Worm (Caenorhabditis elegans) whole organism, L1 larva: Measurements from ENCODE around the gene pxd-1.

Source experiments
- C16A3.4 ChIP-seq: fragments of 150-350 bp; optimal IDR thresholded peaks from 2 replicates; lab custom pipeline; 2014; ENCODE audit warnings: missing biosample characterization, missing genetic modification characterization
- aly-2 ChIP-seq: fragments of 150-350 bp; optimal IDR thresholded peaks from 2 replicates; lab custom pipeline; 2014; ENCODE audit warnings: missing biosample characterization, missing genetic modification characterization
- ceh-63 ChIP-seq: fragments of 200-800 bp; sonication (Bioruptor generic); optimal IDR thresholded peaks from 2 replicates; lab custom pipeline; 2018; ENCODE audit warnings: mild to moderate bottlenecking, missing genetic modification characterization, missing compliant biosample characterization
- ceh-8 ChIP-seq: fragments of 200-800 bp; sonication (Bioruptor generic); optimal IDR thresholded peaks from 2 replicates; lab custom pipeline; 2018; ENCODE audit warnings: mild to moderate bottlenecking, missing genetic modification characterization, moderate library complexity, missing compliant biosample characterization
- dpl-1 ChIP-seq, 3 experiments: fragments of 150-350 bp in 2 of 3; sonication (generic microtip) in 1 of 3; optimal IDR thresholded peaks; 2 replicates each; lab custom pipeline; 2014 to 2017; ENCODE audit warnings: missing biosample characterization in 3 of 3, missing genetic modification characterization in 3 of 3, missing genetic modification reagents in 3 of 3
- dsc-1 ChIP-seq: sonication (generic microtip); optimal IDR thresholded peaks from 2 replicates; lab custom pipeline; 2016; ENCODE audit warnings: mild to moderate bottlenecking, missing genetic modification characterization, missing compliant biosample characterization
- efl-1 ChIP-seq, 4 experiments: fragments of 150-350 bp; optimal IDR thresholded peaks in 3 of 4; peaks in 1 of 4; 1 replicate in 1 of 4; 2 replicates in 3 of 4; lab custom pipeline; 2014; ENCODE audit warnings: missing biosample characterization in 2 of 4, missing genetic modification characterization in 2 of 4, missing genetic modification reagents in 2 of 4
- egl-13 ChIP-seq: sonication (generic microtip); optimal IDR thresholded peaks from 2 replicates; lab custom pipeline; 2016; ENCODE audit warnings: missing genotype, missing genetic modification reagents, missing genetic modification characterization, missing compliant biosample characterization
- elt-2 ChIP-seq: sonication (generic microtip); optimal IDR thresholded peaks from 2 replicates; lab custom pipeline; 2016; ENCODE audit warnings: missing genetic modification characterization, mild to moderate bottlenecking, inconsistent platforms, missing compliant biosample characterization, missing genetic modification reagents
- fkh-10 ChIP-seq: sonication (generic microtip); optimal IDR thresholded peaks from 2 replicates; lab custom pipeline; 2017; ENCODE audit warnings: missing biosample characterization, missing genetic modification reagents, missing genetic modification characterization
- irx-1 ChIP-seq: sonication (generic microtip); optimal IDR thresholded peaks from 2 replicates; lab custom pipeline; 2016; ENCODE audit warnings: missing genetic modification characterization, missing compliant biosample characterization
- jun-1 ChIP-seq: fragments of 150-350 bp; optimal IDR thresholded peaks from 2 replicates; lab custom pipeline; 2014; ENCODE audit warnings: missing biosample characterization, missing genetic modification reagents, missing genetic modification characterization
- lin-15B ChIP-seq: fragments of 150-350 bp; sonication (generic microtip); optimal IDR thresholded peaks from 3 replicates; lab custom pipeline; 2014; ENCODE audit warnings: missing biosample characterization, missing genetic modification characterization
- lin-35 ChIP-seq, 2 experiments: fragments of 150-350 bp; optimal IDR thresholded peaks; 2 replicates each; lab custom pipeline; 2014; ENCODE audit warnings: missing biosample characterization in 2 of 2, missing genetic modification characterization in 2 of 2, missing genetic modification reagents in 2 of 2
- lsy-2 ChIP-seq, 2 experiments: fragments of 150-350 bp; optimal IDR thresholded peaks; 2 replicates each; lab custom pipeline; 2014; ENCODE audit warnings: missing biosample characterization in 2 of 2, missing genetic modification characterization in 2 of 2
- mep-1 ChIP-seq: fragments of 150-350 bp; optimal IDR thresholded peaks from 2 replicates; lab custom pipeline; 2014; ENCODE audit warnings: missing biosample characterization, missing genetic modification characterization
- nhr-19 ChIP-seq: fragments of 200-800 bp; sonication (Bioruptor generic); conservative IDR thresholded peaks from 2 replicates; pipeline ENCODE4 v1.3.6; 2022; ENCODE audit warnings: missing genetic modification characterization, missing compliant biosample characterization
- nhr-237 ChIP-seq: fragments of 150-350 bp; optimal IDR thresholded peaks from 2 replicates; lab custom pipeline; 2014; ENCODE audit warnings: missing biosample characterization, missing genetic modification characterization
- nhr-47 ChIP-seq: sonication (generic microtip); optimal IDR thresholded peaks from 2 replicates; lab custom pipeline; 2016; ENCODE audit warnings: mild to moderate bottlenecking, missing genetic modification characterization, moderate library complexity, missing compliant biosample characterization
- nhr-85 ChIP-seq: sonication (generic microtip); peaks from one replicate; lab custom pipeline; 2016; ENCODE audit warnings: missing genetic modification characterization, inconsistent platforms, missing compliant biosample characterization
- pqm-1 ChIP-seq: sonication (generic microtip); optimal IDR thresholded peaks from 3 replicates; lab custom pipeline; 2017; ENCODE audit warnings: missing biosample characterization, missing genetic modification characterization
- skn-1 ChIP-seq: fragments of 150-350 bp; optimal IDR thresholded peaks from 2 replicates; lab custom pipeline; 2014; ENCODE audit warnings: missing biosample characterization, missing genetic modification characterization
- snu-23 ChIP-seq: sonication (generic microtip); optimal IDR thresholded peaks from 2 replicates; lab custom pipeline; 2016; ENCODE audit warnings: missing genetic modification characterization, missing compliant biosample characterization
- tlp-1 ChIP-seq: fragments of 150-350 bp; optimal IDR thresholded peaks from 2 replicates; lab custom pipeline; 2014; ENCODE audit warnings: missing biosample characterization, missing genetic modification characterization
- xbp-1 ChIP-seq: sonication (generic microtip); optimal IDR thresholded peaks from 2 replicates; lab custom pipeline; 2016; ENCODE audit warnings: missing genetic modification characterization, missing compliant biosample characterization
- ztf-11 ChIP-seq, 2 experiments: sonication (generic microtip); optimal IDR thresholded peaks; 2 replicates each; lab custom pipeline; 2016 to 2017; ENCODE audit warnings: missing genetic modification characterization in 2 of 2, missing biosample characterization in 1 of 2, missing compliant biosample characterization in 1 of 2
- ztf-4 ChIP-seq: fragments of 150-350 bp; optimal IDR thresholded peaks from 2 replicates; lab custom pipeline; 2014; ENCODE audit warnings: missing biosample characterization, missing genetic modification characterization

Gene pxd-1

ce11 chrIII:4057894-4058293 is 52.0 kb downstream of the pxd-1 start, which contains the start of gene rcq-5:
TSS of gene rcq-5 (minus strand) at chrIII:4057976.
- no peak for TF ChIP-seq aly-2 (tag; lab: Kevin White, UChicago)
- TF ChIP-seq fkh-10: no peak
- peak; percentile 43 to 73 for TF ChIP-seq lsy-2 (tag; optimal IDR thresholded peaks at IDR 0.05; lab: Kevin White, UChicago)
- TF ChIP-seq ztf-4 (tag; lab: Kevin White, UChicago): no peak
- peak; percentile 50 for TF ChIP-seq skn-1
- TF ChIP-seq nhr-47 (tag; lab: Kevin White, UChicago): peak; percentile 18
- TF ChIP-seq tlp-1 (tag; lab: Kevin White, UChicago): no peak
- peak; percentile 7 for TF ChIP-seq lin-15B (tag; lab: Kevin White, UChicago)
- TF ChIP-seq snu-23 (GFP tag; lab: Kevin White, UChicago): no peak
- no peak for TF ChIP-seq dsc-1 (tag; lab: Kevin White, UChicago)
- TF ChIP-seq dpl-1 (GFP tag; optimal IDR thresholded peaks at IDR 0.05; lab: Kevin White, UChicago): peak; percentile 78 to 90 (median 88)
- TF ChIP-seq egl-13 (tag; lab: Kevin White, UChicago): no peak
- no peak for TF ChIP-seq ceh-8 (GFP tag; lab: Kevin White, UChicago)
- no peak for TF ChIP-seq nhr-237 (tag; lab: Kevin White, UChicago)
- peak; percentile 56 for TF ChIP-seq C16A3.4
- TF ChIP-seq efl-1 (optimal IDR thresholded peaks at IDR 0.05; lab: Kevin White, UChicago): peak; percentile 14 to 90
- TF ChIP-seq efl-1 (GFP tag; optimal IDR thresholded peaks at IDR 0.05 in 1 of 2; lab: Kevin White, UChicago): peak; percentile 89 to 99
- peak; percentile 84 to 96 for TF ChIP-seq lin-35 (GFP tag; optimal IDR thresholded peaks at IDR 0.05; lab: Kevin White, UChicago)
- no peak for TF ChIP-seq jun-1 (tag; lab: Kevin White, UChicago)
- peak; percentile 43 for TF ChIP-seq mep-1 (tag; lab: Kevin White, UChicago)
- TF ChIP-seq irx-1 (tag; lab: Kevin White, UChicago): no peak
- no peak for TF ChIP-seq ceh-63 (GFP tag; lab: Kevin White, UChicago)
- peak; percentile 16 for TF ChIP-seq xbp-1
- TF ChIP-seq, all 84 proteins: peak for 10

DNA sequence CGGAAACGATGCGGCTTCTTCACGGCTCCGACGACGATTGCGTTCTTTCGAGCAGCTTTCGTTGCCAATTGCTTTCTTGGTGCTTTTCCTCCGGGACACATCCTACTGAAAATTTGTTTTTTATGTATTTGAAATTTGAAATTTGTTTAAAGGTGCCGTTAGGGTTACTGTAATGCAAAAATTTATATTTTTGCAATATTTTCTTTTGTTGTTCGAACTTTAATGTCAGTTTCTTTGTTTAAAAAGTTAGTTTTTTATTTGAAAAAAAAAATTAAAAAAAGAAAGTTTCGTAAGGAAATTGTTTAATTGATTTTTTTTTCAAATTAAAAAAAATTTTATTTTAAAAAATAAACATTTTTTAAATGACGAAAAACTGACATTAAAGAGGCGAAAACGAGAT is 52.7 kb downstream of the pxd-1 start, which contains the start of gene his-69:
his-69 (minus strand) TSS at position 101 of the 400 bp plus-strand sequence.
- TF ChIP-seq ztf-11 (tag; optimal IDR thresholded peaks at IDR 0.05; lab: Kevin White, UChicago): no peak
- no peak for TF ChIP-seq elt-2 (tag; lab: Kevin White, UChicago)
- TF ChIP-seq nhr-85 (tag; lab: Kevin White, UChicago): no peak
- no peak for TF ChIP-seq nhr-19 (GFP tag; lab: Robert Waterston, UW)
- no peak for TF ChIP-seq pqm-1 (tag; lab: Kevin White, UChicago)
